Worm (Caenorhabditis elegans): ENCODE data around the gene K08D9.9.

Gene K08D9.9

DNA sequence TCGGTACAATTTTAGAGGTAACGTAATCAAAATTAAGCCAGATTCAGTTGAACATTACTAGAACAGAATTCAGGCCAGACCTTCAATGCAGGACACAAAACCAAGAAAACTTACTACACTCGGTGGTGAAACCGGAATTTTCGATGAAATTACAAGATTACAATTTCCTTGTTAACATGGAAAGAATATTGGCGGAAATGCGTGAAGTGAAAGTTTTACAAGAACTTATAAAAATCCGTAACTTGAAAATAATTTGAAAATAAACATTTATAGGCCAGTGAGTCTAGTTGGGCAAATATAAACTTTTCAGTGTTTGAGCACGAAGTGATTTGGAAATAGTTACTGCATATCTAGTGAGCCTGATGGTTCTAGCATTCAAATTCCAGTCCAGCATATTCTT, 1.6 kb downstream of the K08D9.9 start, which contains the start of gene K08D9.6:
Gene K08D9.6 (minus strand): TSS at position 101 of the 400 bp plus-strand sequence.
- no peak for TF ChIP-seq unc-62 (GFP tag; optimal IDR thresholded peaks at IDR 0.05)
- no peak for TF ChIP-seq R02D3.7 (tag; optimal IDR thresholded peaks at IDR 0.05)

DNA sequence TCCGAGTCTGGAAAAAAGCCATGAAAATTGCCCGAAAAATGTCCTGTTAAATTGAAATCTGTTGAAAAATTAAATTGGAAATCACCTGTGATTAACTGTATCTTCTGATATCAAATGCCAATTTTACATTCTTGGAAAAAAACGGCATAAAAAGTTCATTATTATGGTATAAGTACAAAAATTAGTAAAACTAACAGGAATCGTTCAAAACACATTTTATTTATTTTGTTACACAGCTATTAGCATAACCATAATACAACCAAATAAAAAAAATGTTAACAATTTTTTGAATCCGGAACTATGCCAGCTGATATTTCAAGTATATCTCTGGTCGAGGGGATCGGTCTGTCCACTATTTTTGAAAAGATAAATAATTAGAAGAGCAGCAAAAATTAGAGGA, 5.9 kb downstream of the K08D9.9 start, which contains the start of gene K08D9.10:
Gene K08D9.10 (plus strand): TSS at position 301 of the 400 bp plus-strand sequence.
- TF ChIP-seq R02D3.7 (tag; optimal IDR thresholded peaks at IDR 0.05) = no peak
- no peak for TF ChIP-seq C34F6.9 (tag; optimal IDR thresholded peaks at IDR 0.05)
- TF ChIP-seq zag-1 (tag; optimal IDR thresholded peaks at IDR 0.05) = no peak
- no peak for TF ChIP-seq lin-39 (tag; optimal IDR thresholded peaks at IDR 0.05)
- TF ChIP-seq peb-1 (tag; optimal IDR thresholded peaks at IDR 0.05) = no peak
- no peak for TF ChIP-seq sma-9 (GFP tag; optimal IDR thresholded peaks at IDR 0.05)
- no peak for TF ChIP-seq sma-9 (tag; optimal IDR thresholded peaks at IDR 0.05)
- TF ChIP-seq alr-1 (tag; optimal IDR thresholded peaks at IDR 0.05) = no peak
- no peak for TF ChIP-seq nhr-12 (tag; optimal IDR thresholded peaks at IDR 0.05)
- no peak for TF ChIP-seq nhr-23 (tag; optimal IDR thresholded peaks at IDR 0.05)
- no peak for TF ChIP-seq ztf-4 (tag; optimal IDR thresholded peaks at IDR 0.05)
- no peak for TF ChIP-seq ceh-16 (tag; optimal IDR thresholded peaks at IDR 0.05)
- TF ChIP-seq sma-3 (GFP tag; optimal IDR thresholded peaks at IDR 0.05) = no peak
- TF ChIP-seq ZK546.5 (tag; optimal IDR thresholded peaks at IDR 0.05) = no peak

DNA sequence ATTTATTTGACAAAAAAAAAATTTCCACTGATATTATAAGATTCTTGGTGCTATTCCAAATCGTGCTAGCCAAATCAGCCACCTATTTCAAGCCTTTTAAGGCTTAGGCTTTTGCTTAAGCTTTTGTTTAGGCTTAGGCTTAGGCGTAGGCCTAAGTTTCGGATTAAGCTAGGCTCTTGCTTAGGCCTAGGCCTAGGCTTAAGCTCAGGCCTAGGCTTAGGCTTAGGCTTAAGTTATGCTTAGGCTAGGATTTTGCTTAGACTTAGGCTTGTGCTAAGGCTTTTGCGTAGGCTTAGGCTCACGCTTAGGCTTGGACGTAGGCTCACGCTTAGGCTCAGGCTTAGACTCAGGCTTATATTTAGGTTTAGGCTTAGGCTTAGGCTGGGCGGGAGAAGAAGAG, 6.4 kb downstream of the K08D9.9 start:
- no peak for TF ChIP-seq nhr-129 (tag; optimal IDR thresholded peaks at IDR 0.05)
- no peak for TF ChIP-seq lin-11 (tag; optimal IDR thresholded peaks at IDR 0.05)
- TF ChIP-seq sma-9 (GFP tag; optimal IDR thresholded peaks at IDR 0.05) = no peak
- no peak for TF ChIP-seq sma-9 (tag; optimal IDR thresholded peaks at IDR 0.05)
- TF ChIP-seq F13H6.1 (tag; optimal IDR thresholded peaks at IDR 0.05) = no peak
- no peak for TF ChIP-seq ceh-16 (tag; optimal IDR thresholded peaks at IDR 0.05)
- no peak for TF ChIP-seq fos-1 (tag; optimal IDR thresholded peaks at IDR 0.05)
- TF ChIP-seq nhr-237 (tag; optimal IDR thresholded peaks at IDR 0.05) = no peak
- TF ChIP-seq sma-3 (GFP tag; optimal IDR thresholded peaks at IDR 0.05) = no peak

DNA sequence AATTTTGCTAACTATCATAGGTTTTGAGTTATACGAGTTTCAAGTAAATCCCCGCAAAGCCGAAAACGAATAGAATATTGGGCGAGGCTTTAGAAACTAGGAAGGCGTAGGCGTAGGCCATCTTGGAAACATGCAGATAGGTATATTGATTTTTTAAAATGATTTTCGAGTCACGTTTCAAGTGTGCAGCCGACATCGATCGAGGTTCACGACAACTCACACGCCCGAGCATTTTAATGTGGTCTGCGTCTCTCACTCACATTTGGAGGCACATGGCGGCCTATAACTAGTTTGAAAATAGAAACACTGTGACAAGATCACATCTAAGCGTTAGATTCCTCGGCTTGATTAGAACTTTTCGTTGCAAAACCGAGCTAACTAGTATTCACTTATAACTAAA, 9.1 kb downstream of the K08D9.9 start, which contains the start of gene K08D9.2:
Gene K08D9.2 (plus strand): TSS at position 301 of the 400 bp plus-strand sequence.
- TF ChIP-seq sma-9 (GFP tag; optimal IDR thresholded peaks at IDR 0.05) (no peak), sma-9 (tag; optimal IDR thresholded peaks at IDR 0.05) (no peak), nhr-237 (tag; optimal IDR thresholded peaks at IDR 0.05) (no peak)

DNA sequence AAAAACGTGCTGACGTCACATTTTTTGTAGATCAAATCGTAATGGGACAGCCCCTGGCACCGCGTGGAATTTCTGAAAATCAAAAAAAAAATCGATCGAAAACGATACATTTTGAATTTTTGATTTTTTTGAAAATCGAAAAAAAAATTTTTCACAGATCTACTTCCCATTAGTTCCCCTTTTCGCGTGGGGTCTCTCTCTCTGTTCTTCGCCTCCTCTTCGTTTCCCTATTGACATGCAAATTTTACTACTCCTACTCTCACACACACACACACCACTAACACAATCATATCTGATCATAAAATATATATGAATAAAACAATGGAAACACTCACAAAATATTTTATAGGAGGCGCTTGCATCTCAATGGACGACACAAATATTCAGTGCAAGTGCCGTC, 17.9 kb downstream of the K08D9.9 start:
- TF ChIP-seq ama-1 (optimal IDR thresholded peaks at IDR 0.05) (no peak), F13H6.1 (tag; optimal IDR thresholded peaks at IDR 0.05) (no peak)

DNA sequence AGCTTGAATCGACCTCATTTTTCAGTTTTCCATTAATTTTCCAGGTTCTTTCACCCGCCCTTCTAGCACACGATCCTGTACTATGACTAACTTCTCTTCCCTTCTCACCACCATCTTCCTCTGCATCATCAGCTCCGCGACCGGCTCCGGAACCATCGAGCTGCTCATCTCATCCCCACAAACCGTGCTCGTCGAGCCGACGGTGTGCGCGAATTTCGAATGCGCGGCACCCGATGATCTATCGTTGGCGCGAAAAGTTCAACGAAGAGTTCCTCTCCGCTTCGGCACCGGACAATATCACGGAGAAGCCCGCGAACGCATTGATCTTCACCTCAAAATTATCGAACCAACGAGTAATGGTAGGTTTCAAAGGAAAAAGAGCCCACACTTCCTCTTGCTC, 26.4 kb downstream of the K08D9.9 start, which contains the start of gene apx-1:
Gene apx-1 (plus strand): TSS at position 50 of the 400 bp plus-strand sequence.
- no peak for TF ChIP-seq ceh-16 (tag; optimal IDR thresholded peaks at IDR 0.05)
- no peak for TF ChIP-seq unc-55 (GFP tag; optimal IDR thresholded peaks at IDR 0.05)

DNA sequence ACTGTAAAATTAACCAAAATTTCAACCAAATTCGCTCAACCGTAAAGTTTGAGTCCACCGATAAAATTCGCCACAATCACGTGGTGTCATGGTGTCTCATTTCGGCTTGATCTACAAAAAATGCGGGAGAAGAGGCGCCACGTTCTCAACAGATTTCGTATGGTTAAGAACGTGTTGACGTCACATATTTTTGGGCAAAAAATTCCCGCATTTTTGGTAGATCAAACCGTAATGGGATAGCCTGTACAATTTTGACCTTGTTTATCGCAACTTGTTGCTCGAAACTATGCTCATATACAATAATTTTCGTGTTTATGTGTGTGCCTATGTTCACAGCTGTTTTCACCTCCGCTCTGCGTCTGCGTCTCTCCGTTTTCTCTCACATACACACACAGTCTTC, 27.6 kb downstream of the K08D9.9 start:
- TF ChIP-seq Y55F3AM.14 (GFP tag; optimal IDR thresholded peaks at IDR 0.05) (no peak), blmp-1 (tag; optimal IDR thresholded peaks at IDR 0.05; ENCODE audit: insufficient read depth) (no peak), lin-13 (GFP tag; optimal IDR thresholded peaks at IDR 0.05) (no peak), egl-27 (tag; optimal IDR thresholded peaks at IDR 0.05) (no peak), unc-55 (GFP tag; optimal IDR thresholded peaks at IDR 0.05) (peak; percentile 8), ztf-11 (tag; optimal IDR thresholded peaks at IDR 0.05) (no peak), F13H6.1 (tag; optimal IDR thresholded peaks at IDR 0.05) (no peak), elt-3 (tag; optimal IDR thresholded peaks at IDR 0.05) (no peak), ceh-82 (tag; optimal IDR thresholded peaks at IDR 0.05) (no peak)

DNA sequence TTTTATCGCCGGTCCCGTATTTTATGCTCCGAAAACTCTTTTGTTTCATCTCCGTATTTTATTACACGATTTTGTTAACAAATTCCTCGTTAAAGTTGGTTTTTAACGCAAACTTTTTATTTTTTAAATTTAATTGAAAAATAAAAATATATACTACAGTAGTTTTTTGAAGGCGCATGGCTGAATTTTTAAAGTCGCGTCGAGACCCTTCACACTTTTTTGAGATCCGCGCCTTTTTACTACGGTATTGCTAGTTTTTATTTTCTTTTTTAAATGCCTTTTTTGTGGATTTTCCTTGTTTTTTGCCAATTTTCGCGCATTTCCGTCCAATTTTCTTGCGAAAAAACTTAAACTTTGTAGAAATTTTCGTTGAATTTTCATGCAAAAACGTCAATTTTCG, 32.1 kb downstream of the K08D9.9 start:
- no peak for TF ChIP-seq F13H6.1 (tag; optimal IDR thresholded peaks at IDR 0.05)
- no peak for TF ChIP-seq Y55F3AM.14 (GFP tag; optimal IDR thresholded peaks at IDR 0.05)
- no peak for TF ChIP-seq gmeb-1 (tag; optimal IDR thresholded peaks at IDR 0.05)
- no peak for TF ChIP-seq ztf-11 (tag; optimal IDR thresholded peaks at IDR 0.05)
- no peak for TF ChIP-seq ztf-4 (tag; optimal IDR thresholded peaks at IDR 0.05)
- no peak for TF ChIP-seq nhr-12 (tag; optimal IDR thresholded peaks at IDR 0.05)
- TF ChIP-seq zag-1 (tag; optimal IDR thresholded peaks at IDR 0.05) = no peak
- no peak for TF ChIP-seq mab-5 (tag; optimal IDR thresholded peaks at IDR 0.05)
- TF ChIP-seq lsy-2 (tag; optimal IDR thresholded peaks at IDR 0.05) = no peak
- no peak for TF ChIP-seq mdl-1 (tag; optimal IDR thresholded peaks at IDR 0.05)
- no peak for TF ChIP-seq elt-1 (tag; optimal IDR thresholded peaks at IDR 0.05)
- no peak for TF ChIP-seq skn-1 (tag; optimal IDR thresholded peaks at IDR 0.05)
- no peak for TF ChIP-seq sma-9 (GFP tag; optimal IDR thresholded peaks at IDR 0.05)
- no peak for TF ChIP-seq sma-9 (tag; optimal IDR thresholded peaks at IDR 0.05)
- TF ChIP-seq mbf-1 (tag; optimal IDR thresholded peaks at IDR 0.05) = no peak
